Worm (Caenorhabditis elegans) whole organism, young adult: ENCODE measurements around the gene gst-9.
A peak's percentile ranks its signal among the peaks of the same experiment; 100 is the strongest.
"Not testable (repeated sequence)": the region's sequence is repeated elsewhere in the genome, so short reads cannot be mapped to it uniquely, and the experiment has no call there.

Experiments
- B0035.1 ChIP-seq: sonication (generic microtip); optimal IDR thresholded peaks from 2 replicates; lab custom pipeline; 2016; ENCODE audit warnings: missing genetic modification characterization, mild to moderate bottlenecking, missing compliant biosample characterization, missing genotype, missing genetic modification reagents
- C06A6.2 ChIP-seq: fragments of 200-800 bp; sonication (Bioruptor generic); conservative IDR thresholded peaks from 2 replicates; pipeline ENCODE4 v1.3.6; 2022; ENCODE audit warnings: missing genetic modification characterization, missing compliant biosample characterization
- D2030.7 ChIP-seq: fragments of 200-800 bp; sonication (Bioruptor generic); IDR thresholded peaks from 2 replicates; pipeline ENCODE4 v1.3.6; 2022; ENCODE audit warnings: missing genetic modification reagents, missing genetic modification characterization, missing compliant biosample characterization
- F22D6.2 ChIP-seq: sonication (generic microtip); optimal IDR thresholded peaks from 2 replicates; lab custom pipeline; 2016; ENCODE audit warnings: mild to moderate bottlenecking, missing genetic modification characterization, missing compliant biosample characterization
- F23B12.7 ChIP-seq: sonication (generic microtip); optimal IDR thresholded peaks from 2 replicates; lab custom pipeline; 2017; ENCODE audit warnings: missing genetic modification characterization, mild to moderate bottlenecking, missing compliant biosample characterization, antibody characterized with exemption, moderate library complexity; ENCODE audit not compliant: insufficient read depth
- F33H1.4 ChIP-seq: fragments of 200-800 bp; sonication (Bioruptor generic); IDR thresholded peaks from 2 replicates; pipeline ENCODE4 v1.3.6; 2022; ENCODE audit warnings: missing genetic modification reagents, missing genetic modification characterization, missing compliant biosample characterization
- F39B2.1 ChIP-seq: fragments of 200-800 bp; sonication (Bioruptor generic); IDR thresholded peaks from 2 replicates; pipeline ENCODE4 v1.3.6; 2022; ENCODE audit warnings: missing genetic modification reagents, missing genetic modification characterization, missing compliant biosample characterization
- F49E8.2 ChIP-seq: sonication (generic microtip); optimal IDR thresholded peaks from 3 replicates; lab custom pipeline; 2017; ENCODE audit warnings: missing genetic modification characterization, mild to moderate bottlenecking, missing compliant biosample characterization, antibody characterized with exemption, moderate library complexity; ENCODE audit not compliant: insufficient read depth
- F55B11.4 ChIP-seq: sonication (generic microtip); optimal IDR thresholded peaks from 2 replicates; lab custom pipeline; 2016; ENCODE audit warnings: missing compliant biosample characterization, missing genetic modification characterization, borderline replicate concordance; ENCODE audit not compliant: insufficient read depth
- F57C9.4 ChIP-seq: sonication (generic microtip); optimal IDR thresholded peaks from 2 replicates; lab custom pipeline; 2017; ENCODE audit warnings: mild to moderate bottlenecking, missing genetic modification characterization, missing compliant biosample characterization
- T26A5.8 ChIP-seq: sonication (generic microtip); optimal IDR thresholded peaks from 2 replicates; lab custom pipeline; 2016; ENCODE audit warnings: missing genetic modification characterization, missing compliant biosample characterization
- Y53G8AR.9 ChIP-seq: fragments of 200-800 bp; sonication (Bioruptor generic); conservative IDR thresholded peaks from 2 replicates; pipeline ENCODE4 v1.3.6; 2022; ENCODE audit warnings: missing genetic modification reagents, missing genetic modification characterization, missing compliant biosample characterization
- Y56A3A.18 ChIP-seq: fragments of 200-800 bp; sonication (Bioruptor generic); IDR thresholded peaks from 2 replicates; pipeline ENCODE4 v1.3.6; 2022; ENCODE audit warnings: missing genetic modification reagents, missing genetic modification characterization, missing compliant biosample characterization
- aptf-2 ChIP-seq: fragments of 200-800 bp; sonication (Bioruptor generic); conservative IDR thresholded peaks from 2 replicates; pipeline ENCODE4 v1.3.6; 2022; ENCODE audit warnings: missing genetic modification reagents, missing genetic modification characterization, missing compliant biosample characterization
- cebp-2 ChIP-seq: fragments of 200-800 bp; sonication (Bioruptor generic); IDR thresholded peaks from 2 replicates; pipeline ENCODE4 v1.3.6; 2022; ENCODE audit warnings: missing genetic modification characterization, missing compliant biosample characterization
- ceh-100 ChIP-seq: fragments of 200-800 bp; sonication (Bioruptor generic); IDR thresholded peaks from 2 replicates; pipeline ENCODE4 v1.3.6; 2022; ENCODE audit warnings: missing genetic modification reagents, missing genetic modification characterization, missing compliant biosample characterization
- ceh-58 ChIP-seq: fragments of 200-800 bp; sonication (Bioruptor generic); IDR thresholded peaks from 2 replicates; pipeline ENCODE4 v1.3.6; 2022; ENCODE audit warnings: missing genetic modification characterization, missing compliant biosample characterization
- ceh-79 ChIP-seq: sonication (generic microtip); optimal IDR thresholded peaks from 2 replicates; lab custom pipeline; 2017; ENCODE audit warnings: mild to moderate bottlenecking, missing genetic modification characterization, missing compliant biosample characterization
- efl-1 ChIP-seq: fragments of 150-350 bp; optimal IDR thresholded peaks from 2 replicates; lab custom pipeline; 2014; ENCODE audit warnings: missing biosample characterization, missing genetic modification reagents, missing genetic modification characterization
- egl-18 ChIP-seq: fragments of 200-800 bp; sonication (Bioruptor generic); IDR thresholded peaks from 2 replicates; pipeline ENCODE4 v1.3.6; 2022; ENCODE audit warnings: missing genetic modification reagents, missing genetic modification characterization, missing compliant biosample characterization
- ets-4 ChIP-seq: fragments of 200-800 bp; sonication (Bioruptor generic); optimal IDR thresholded peaks from 2 replicates; lab custom pipeline; 2018; ENCODE audit warnings: mild to moderate bottlenecking, missing genetic modification characterization, missing compliant biosample characterization
- hlh-26 ChIP-seq: fragments of 200-800 bp; sonication (Bioruptor generic); conservative IDR thresholded peaks from 2 replicates; pipeline ENCODE4 v1.3.6; 2022; ENCODE audit warnings: missing genetic modification reagents, missing genetic modification characterization, missing compliant biosample characterization
- hmg-1.2 ChIP-seq: fragments of 200-800 bp; sonication (Bioruptor generic); IDR thresholded peaks from 2 replicates; pipeline ENCODE4 v1.3.6; 2022; ENCODE audit warnings: missing genetic modification reagents, missing genetic modification characterization, missing compliant biosample characterization
- hmg-20 ChIP-seq: fragments of 200-800 bp; sonication (Bioruptor generic); IDR thresholded peaks from 2 replicates; pipeline ENCODE4 v1.3.6; 2022; ENCODE audit warnings: missing genetic modification reagents, missing genetic modification characterization, missing compliant biosample characterization
- hsf-1 ChIP-seq: fragments of 200-800 bp; sonication (Bioruptor generic); IDR thresholded peaks from 2 replicates; pipeline ENCODE4 v1.3.6; 2022; ENCODE audit warnings: missing genetic modification reagents, missing genetic modification characterization, missing compliant biosample characterization
- let-526 ChIP-seq: fragments of 200-800 bp; sonication (Bioruptor generic); IDR thresholded peaks from 2 replicates; pipeline ENCODE4 v1.3.6; 2022; ENCODE audit warnings: missing genetic modification reagents, missing genetic modification characterization, missing compliant biosample characterization
- lin-26 ChIP-seq: fragments of 200-800 bp; sonication (Bioruptor generic); IDR thresholded peaks from 2 replicates; pipeline ENCODE4 v1.3.6; 2022; ENCODE audit warnings: missing genetic modification reagents, missing genetic modification characterization, missing compliant biosample characterization
- lin-35 ChIP-seq, 3 experiments: fragments of 150-350 bp in 2 of 3; sonication (generic microtip) in 1 of 3; optimal IDR thresholded peaks; 2 replicates each; lab custom pipeline; 2014 to 2018; ENCODE audit warnings: missing biosample characterization in 3 of 3, missing genetic modification characterization in 3 of 3, missing genetic modification reagents in 3 of 3
- lsy-27 ChIP-seq: sonication (generic microtip); optimal IDR thresholded peaks from 2 replicates; lab custom pipeline; 2017; ENCODE audit warnings: missing genetic modification characterization, mild to moderate bottlenecking, missing compliant biosample characterization, antibody characterized with exemption, missing genotype, borderline replicate concordance; ENCODE audit not compliant: insufficient read depth
- madf-10 ChIP-seq: sonication (generic microtip); optimal IDR thresholded peaks from 2 replicates; lab custom pipeline; 2016; ENCODE audit warnings: mild to moderate bottlenecking, missing genetic modification characterization, missing compliant biosample characterization
- madf-6 ChIP-seq: fragments of 200-800 bp; sonication (Bioruptor generic); IDR thresholded peaks from 2 replicates; pipeline ENCODE4 v1.3.6; 2022; ENCODE audit warnings: missing genetic modification reagents, missing genetic modification characterization, missing compliant biosample characterization
- mcd-1 ChIP-seq: fragments of 200-800 bp; sonication (Bioruptor generic); IDR thresholded peaks from 2 replicates; pipeline ENCODE4 v1.3.6; 2022; ENCODE audit warnings: missing genetic modification reagents, missing genetic modification characterization, missing compliant biosample characterization
- nfyb-1 ChIP-seq: fragments of 200-800 bp; sonication (Bioruptor generic); IDR thresholded peaks from 2 replicates; pipeline ENCODE4 v1.3.6; 2022; ENCODE audit warnings: missing genetic modification reagents, missing genetic modification characterization, missing compliant biosample characterization
- nhr-120 ChIP-seq: fragments of 200-800 bp; sonication (Bioruptor generic); IDR thresholded peaks from 2 replicates; pipeline ENCODE4 v1.3.6; 2022; ENCODE audit warnings: missing genetic modification characterization, missing compliant biosample characterization
- nhr-80 ChIP-seq: sonication (generic microtip); optimal IDR thresholded peaks from 2 replicates; lab custom pipeline; 2016; ENCODE audit warnings: missing genetic modification characterization, missing compliant biosample characterization
- nhr-90 ChIP-seq: sonication (generic microtip); optimal IDR thresholded peaks from 2 replicates; lab custom pipeline; 2016; ENCODE audit warnings: missing genotype, mild to moderate bottlenecking, missing genetic modification characterization, missing compliant biosample characterization
- pbrm-1 ChIP-seq: fragments of 200-800 bp; sonication (Bioruptor generic); IDR thresholded peaks from 2 replicates; pipeline ENCODE4 v1.3.6; 2022; ENCODE audit warnings: missing genetic modification reagents, missing genetic modification characterization, missing compliant biosample characterization
- rcor-1 ChIP-seq: fragments of 200-800 bp; sonication (Bioruptor generic); IDR thresholded peaks from 2 replicates; pipeline ENCODE4 v1.3.6; 2022; ENCODE audit warnings: missing genetic modification reagents, missing genetic modification characterization, missing compliant biosample characterization
- repo-1 ChIP-seq: sonication (generic microtip); optimal IDR thresholded peaks from 2 replicates; lab custom pipeline; 2017; ENCODE audit warnings: mild to moderate bottlenecking, missing genetic modification characterization, missing compliant biosample characterization
- rpc-1 ChIP-seq, 2 experiments: fragments of 150-350 bp in 1 of 2; sonication (generic microtip) in 1 of 2; optimal IDR thresholded peaks; 2 replicates each; lab custom pipeline; 2014 to 2018; ENCODE audit warnings: missing biosample characterization in 1 of 2, missing genetic modification characterization in 1 of 2, missing genetic modification reagents in 1 of 2, missing genotype in 1 of 2
- tbp1 ChIP-seq: fragments of 200-800 bp; sonication (Bioruptor generic); optimal IDR thresholded peaks from 2 replicates; lab custom pipeline; 2018; ENCODE audit warnings: mild to moderate bottlenecking, missing genetic modification characterization, missing compliant biosample characterization
- tbx-9 ChIP-seq: sonication (generic microtip); optimal IDR thresholded peaks from 2 replicates; lab custom pipeline; 2016; ENCODE audit warnings: borderline replicate concordance, missing genetic modification characterization, inconsistent platforms, missing compliant biosample characterization
- tlf-1 ChIP-seq: fragments of 200-800 bp; sonication (Bioruptor generic); optimal IDR thresholded peaks from 2 replicates; lab custom pipeline; 2018; ENCODE audit warnings: mild to moderate bottlenecking, missing genetic modification characterization, missing compliant biosample characterization
- unc-130 ChIP-seq: sonication (generic microtip); optimal IDR thresholded peaks from 2 replicates; lab custom pipeline; 2016; ENCODE audit warnings: missing genetic modification reagents, missing genetic modification characterization, missing compliant biosample characterization
- zim-3 ChIP-seq: sonication (generic microtip); optimal IDR thresholded peaks from 2 replicates; lab custom pipeline; 2017; ENCODE audit warnings: mild to moderate bottlenecking, missing genetic modification characterization, moderate library complexity, missing compliant biosample characterization
- ztf-25 ChIP-seq: fragments of 200-800 bp; sonication (Bioruptor generic); IDR thresholded peaks from 2 replicates; pipeline ENCODE4 v1.3.6; 2022; ENCODE audit warnings: missing genetic modification reagents, missing genetic modification characterization, missing compliant biosample characterization
- ztf-26 ChIP-seq: sonication (generic microtip); optimal IDR thresholded peaks from 2 replicates; lab custom pipeline; 2017; ENCODE audit warnings: missing genetic modification characterization, missing compliant biosample characterization

gst-9 gene

ce11 chrII:4925198-4925764 is 33.9 kb downstream of the gst-9 start, which contains the start of gene aagr-2 (continued):
- TF ChIP-seq F22D6.2 = peak; percentile 11
- peak; percentile 54 for TF ChIP-seq nhr-90 (tag; lab: Kevin White, UChicago)
- TF ChIP-seq F49E8.2 (tag; lab: Kevin White, UChicago) = no peak
- TF ChIP-seq ceh-100 (GFP tag; lab: Robert Waterston, UW) = no peak
- TF ChIP-seq madf-6 (GFP tag; lab: Robert Waterston, UW) = no peak
- no peak for TF ChIP-seq ceh-79
- no peak for TF ChIP-seq F55B11.4 (tag; lab: Kevin White, UChicago)
- TF ChIP-seq ztf-25 = no peak
- peak; percentile 25 for TF ChIP-seq tbp1
- no peak for TF ChIP-seq efl-1 (GFP tag; lab: Kevin White, UChicago)
- no peak for TF ChIP-seq repo-1 (tag; lab: Kevin White, UChicago)
- TF ChIP-seq D2030.7 (GFP tag; lab: Robert Waterston, UW) = no peak
- TF ChIP-seq madf-10 = no peak
- TF ChIP-seq nfyb-1 (GFP tag; lab: Robert Waterston, UW) = peak; percentile 22; the same call in 1 of the 2 replicates
- peak; percentile 94 for TF ChIP-seq nhr-80 (tag; lab: Kevin White, UChicago)
- TF ChIP-seq aptf-2 (GFP tag; lab: Robert Waterston, UW) = no peak
- TF ChIP-seq hmg-20 = no peak
- TF ChIP-seq lsy-27 (tag; lab: Kevin White, UChicago) = no peak
- no peak for TF ChIP-seq F39B2.1 (GFP tag; lab: Robert Waterston, UW)
- TF ChIP-seq unc-130 (GFP tag; lab: Kevin White, UChicago) = no peak
- TF ChIP-seq lin-35 (GFP tag; optimal IDR thresholded peaks at IDR 0.05; lab: Kevin White, UChicago) = no peak
- no peak for TF ChIP-seq ztf-26 (tag; lab: Kevin White, UChicago)
- TF ChIP-seq tbx-9 (tag; lab: Kevin White, UChicago) = no peak
- no peak for TF ChIP-seq let-526 (GFP tag; lab: Robert Waterston, UW)
- TF ChIP-seq T26A5.8 (tag; lab: Kevin White, UChicago) = no peak
- TF ChIP-seq lin-26 = no peak
- no peak for TF ChIP-seq tlf-1 (GFP tag; lab: Kevin White, UChicago)
- TF ChIP-seq F23B12.7 = no peak
- no peak for TF ChIP-seq cebp-2 (GFP tag; lab: Robert Waterston, UW)
- no peak for TF ChIP-seq hlh-26 (GFP tag; lab: Robert Waterston, UW)
- no peak for TF ChIP-seq F57C9.4 (tag; lab: Kevin White, UChicago)
- TF ChIP-seq egl-18 = no peak
- TF ChIP-seq ceh-58 (GFP tag; lab: Robert Waterston, UW) = no peak
- no peak for TF ChIP-seq B0035.1
- TF ChIP-seq zim-3 (tag; lab: Kevin White, UChicago) = no peak
- no peak for TF ChIP-seq rpc-1 (optimal IDR thresholded peaks at IDR 0.05; lab: Kevin White, UChicago)
- no peak for TF ChIP-seq rpc-1 (tag; optimal IDR thresholded peaks at IDR 0.05; lab: Kevin White, UChicago)
- peak; percentile 44 for TF ChIP-seq ets-4 (GFP tag; lab: Kevin White, UChicago)
- no peak for TF ChIP-seq nhr-120 (GFP tag; lab: Robert Waterston, UW)
- no peak for TF ChIP-seq hsf-1 (GFP tag; lab: Robert Waterston, UW)

DNA sequence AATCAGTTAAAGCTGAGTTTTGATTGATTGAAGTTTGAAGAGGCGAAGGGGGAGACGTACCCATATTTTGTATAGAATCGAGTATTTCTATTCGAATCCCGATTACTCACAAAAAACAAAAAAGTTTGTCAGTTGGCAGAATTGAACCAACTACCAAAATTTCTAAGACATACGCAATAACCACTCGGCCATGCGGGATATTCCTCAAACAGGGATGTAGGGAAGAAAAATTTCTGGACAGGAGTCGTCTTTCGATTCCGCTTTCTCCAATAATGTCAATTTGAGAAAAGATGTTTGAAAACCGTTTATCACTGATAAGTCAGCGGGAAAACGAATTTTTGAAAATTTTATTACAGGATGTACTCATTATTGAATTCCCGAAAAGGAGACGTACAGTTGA is 37.0 kb downstream of the gst-9 start:
- TF ChIP-seq ztf-25 (peak; percentile 87), hmg-1.2 (GFP tag; lab: Robert Waterston, UW) (peak; percentile 74), mcd-1 (0 out of 2 replicates have a peak, but pooled peaks have one; percentile 22), Y56A3A.18 (0 out of 2 replicates have a peak, but pooled peaks have one; percentile 38), madf-6 (GFP tag; lab: Robert Waterston, UW) (peak; percentile 57; the same call in 1 of the 2 replicates), Y53G8AR.9 (GFP tag; lab: Robert Waterston, UW) (0 out of 2 replicates have a peak, but pooled peaks have one; percentile 28), pbrm-1 (GFP tag; lab: Robert Waterston, UW) (0 out of 2 replicates have a peak, but pooled peaks have one; percentile 28), rpc-1 (tag; optimal IDR thresholded peaks at IDR 0.05; lab: Kevin White, UChicago) (peak; percentile 44), aptf-2 (GFP tag; lab: Robert Waterston, UW) (0 out of 2 replicates have a peak, but pooled peaks have one; percentile 10), rcor-1 (GFP tag; lab: Robert Waterston, UW) (0 out of 2 replicates have a peak, but pooled peaks have one; percentile 13), F33H1.4 (0 out of 2 replicates have a peak, but pooled peaks have one; percentile 16), lin-26 (peak; percentile 96), C06A6.2 (GFP tag; lab: Robert Waterston, UW) (0 out of 2 replicates have a peak, but pooled peaks have one; percentile 15)
- not testable (repeated sequence) for TF ChIP-seq rpc-1 (optimal IDR thresholded peaks at IDR 0.05; lab: Kevin White, UChicago)
